Worm (Caenorhabditis elegans) whole organism, L3 larva: ENCODE data around the gene T27D12.1.

Source experiments
- ZK546.5 ChIP-seq: sonication (generic microtip); optimal IDR thresholded peaks from 2 replicates; lab custom pipeline; 2017; ENCODE audit warnings: missing biosample characterization, missing genetic modification characterization
- aly-2 ChIP-seq: fragments of 150-350 bp; optimal IDR thresholded peaks from 2 replicates; lab custom pipeline; 2014; ENCODE audit warnings: missing biosample characterization, missing genetic modification characterization
- ama-1 ChIP-seq: fragments of 150-350 bp; optimal IDR thresholded peaks from 2 replicates; lab custom pipeline; 2018
- ceh-9 ChIP-seq: sonication (generic microtip); optimal IDR thresholded peaks from 2 replicates; lab custom pipeline; 2018; ENCODE audit warnings: missing biosample characterization, missing genetic modification characterization
- egl-27 ChIP-seq: sonication (generic microtip); optimal IDR thresholded peaks from 4 replicates; lab custom pipeline; 2017; ENCODE audit warnings: missing biosample characterization, missing genetic modification reagents, missing genetic modification characterization
- fkh-10 ChIP-seq: sonication (generic microtip); optimal IDR thresholded peaks from 2 replicates; lab custom pipeline; 2017; ENCODE audit warnings: missing biosample characterization, missing genetic modification reagents, missing genetic modification characterization
- fos-1 ChIP-seq: fragments of 150-350 bp; optimal IDR thresholded peaks from 2 replicates; lab custom pipeline; 2014; ENCODE audit warnings: missing biosample characterization, missing genetic modification characterization
- nhr-237 ChIP-seq: fragments of 150-350 bp; optimal IDR thresholded peaks from 2 replicates; lab custom pipeline; 2014; ENCODE audit warnings: missing biosample characterization, missing genetic modification characterization
- pha-4 ChIP-seq: fragments of 150-350 bp; optimal IDR thresholded peaks from 2 replicates; lab custom pipeline; 2014; ENCODE audit warnings: missing biosample characterization, missing genetic modification reagents, missing genetic modification characterization
- skn-1 ChIP-seq: fragments of 150-350 bp; optimal IDR thresholded peaks from 2 replicates; lab custom pipeline; 2014; ENCODE audit warnings: missing biosample characterization, missing genetic modification characterization
- snpc-4 ChIP-seq: fragments of 150-350 bp; optimal IDR thresholded peaks from 2 replicates; lab custom pipeline; 2014; ENCODE audit warnings: missing biosample characterization, missing genetic modification characterization
- ztf-4 ChIP-seq: fragments of 150-350 bp; optimal IDR thresholded peaks from 2 replicates; lab custom pipeline; 2014; ENCODE audit warnings: missing biosample characterization, missing genetic modification characterization

DNA sequence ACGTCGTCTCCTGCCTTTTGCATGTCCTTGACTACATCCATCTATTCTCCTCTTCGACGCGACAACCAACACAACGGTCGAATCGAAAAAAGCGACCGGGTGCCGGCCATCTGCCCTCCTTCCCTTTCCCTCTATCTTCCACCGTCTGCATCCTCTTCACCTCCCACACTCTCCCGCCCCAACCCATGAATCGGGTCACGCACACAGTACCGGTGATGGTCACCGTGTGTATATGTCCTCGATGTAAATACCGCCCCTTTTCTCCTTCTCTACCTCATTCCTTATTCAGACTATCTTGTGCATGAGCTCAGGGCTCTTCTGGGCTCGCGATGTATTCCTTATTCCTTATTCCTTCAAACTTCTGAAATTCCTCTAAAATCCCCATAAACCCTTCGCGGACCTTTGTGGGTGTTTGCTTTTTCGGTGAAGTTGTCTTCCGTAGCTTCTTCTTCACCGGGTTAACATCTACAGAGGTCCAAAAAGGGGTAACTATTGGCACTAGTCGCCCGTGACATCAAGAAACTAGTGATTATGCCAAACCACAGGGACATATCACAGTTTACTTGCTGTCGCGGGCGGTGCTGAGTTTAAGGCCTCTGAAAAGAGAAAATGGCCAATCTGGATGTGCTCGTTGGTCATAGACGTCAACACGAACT lies 47.1 kb downstream of the T27D12.1 start:
- peak; percentile 22 for TF ChIP-seq ama-1 (lab: Kevin White, UChicago)
- TF ChIP-seq fkh-10 (GFP tag; lab: Kevin White, UChicago), result no peak
- TF ChIP-seq ztf-4 (tag; lab: Kevin White, UChicago), result no peak
- peak; percentile 29 for TF ChIP-seq pha-4
- no peak for TF ChIP-seq snpc-4 (tag; lab: Kevin White, UChicago)
- no peak for TF ChIP-seq nhr-237 (tag; lab: Kevin White, UChicago)
- no peak for TF ChIP-seq egl-27 (tag; lab: Kevin White, UChicago)
- TF ChIP-seq aly-2, result no peak
- no peak for TF ChIP-seq skn-1 (tag; lab: Kevin White, UChicago)
- no peak for TF ChIP-seq fos-1 (tag; lab: Kevin White, UChicago)
- no peak for TF ChIP-seq ZK546.5 (tag; lab: Kevin White, UChicago)
- no peak for TF ChIP-seq ceh-9 (tag; lab: Kevin White, UChicago)
